Worm (Caenorhabditis elegans) whole organism, L3 larva: ENCODE measurements around the gene fbxa-165.
"Not testable (repeated sequence)": the region's sequence is repeated elsewhere in the genome, so short reads cannot be mapped to it uniquely, and the experiment has no call there.

Experiments
- R02D3.7 ChIP-seq: fragments of 150-350 bp; optimal IDR thresholded peaks from 2 replicates; lab custom pipeline; 2014; ENCODE audit warnings: missing biosample characterization, missing genetic modification characterization
- aly-2 ChIP-seq: fragments of 150-350 bp; optimal IDR thresholded peaks from 2 replicates; lab custom pipeline; 2014; ENCODE audit warnings: missing biosample characterization, missing genetic modification characterization
- ama-1 ChIP-seq: fragments of 150-350 bp; optimal IDR thresholded peaks from 2 replicates; lab custom pipeline; 2018
- ceh-16 ChIP-seq: sonication (generic microtip); optimal IDR thresholded peaks from 2 replicates; lab custom pipeline; 2017; ENCODE audit warnings: missing biosample characterization, missing genetic modification characterization
- ceh-82 ChIP-seq: fragments of 150-350 bp; optimal IDR thresholded peaks from 2 replicates; lab custom pipeline; 2014; ENCODE audit warnings: missing biosample characterization, missing genetic modification characterization
- ceh-9 ChIP-seq: sonication (generic microtip); optimal IDR thresholded peaks from 2 replicates; lab custom pipeline; 2018; ENCODE audit warnings: missing biosample characterization, missing genetic modification characterization
- daf-12 ChIP-seq: fragments of 150-350 bp; optimal IDR thresholded peaks from 2 replicates; lab custom pipeline; 2014; ENCODE audit warnings: missing biosample characterization, missing genetic modification reagents, missing genetic modification characterization
- egl-27 ChIP-seq: sonication (generic microtip); optimal IDR thresholded peaks from 4 replicates; lab custom pipeline; 2017; ENCODE audit warnings: missing biosample characterization, missing genetic modification reagents, missing genetic modification characterization
- egl-5 ChIP-seq: fragments of 150-350 bp; optimal IDR thresholded peaks from 2 replicates; lab custom pipeline; 2017; ENCODE audit warnings: missing biosample characterization, missing genetic modification reagents, missing genetic modification characterization, inconsistent platforms
- elt-2 ChIP-seq: sonication (generic microtip); optimal IDR thresholded peaks from 2 replicates; lab custom pipeline; 2016; ENCODE audit warnings: missing genetic modification reagents, mild to moderate bottlenecking, missing genetic modification characterization, missing compliant biosample characterization
- elt-3 ChIP-seq, 3 experiments: fragments of 150-350 bp in 1 of 3; sonication (generic microtip) in 2 of 3; optimal IDR thresholded peaks; 2 replicates in 2 of 3; 4 replicates in 1 of 3; lab custom pipeline; 2014 to 2017; ENCODE audit warnings: missing biosample characterization in 3 of 3, missing genetic modification characterization in 3 of 3
- eor-1 ChIP-seq, 2 experiments: fragments of 150-350 bp; optimal IDR thresholded peaks; 2 replicates each; lab custom pipeline; 2014 to 2018; ENCODE audit warnings: missing biosample characterization in 2 of 2, missing genetic modification characterization in 2 of 2
- fkh-10 ChIP-seq: sonication (generic microtip); optimal IDR thresholded peaks from 2 replicates; lab custom pipeline; 2017; ENCODE audit warnings: missing biosample characterization, missing genetic modification reagents, missing genetic modification characterization
- lin-15B ChIP-seq: fragments of 150-350 bp; optimal IDR thresholded peaks from 2 replicates; lab custom pipeline; 2014; ENCODE audit warnings: missing biosample characterization, missing genetic modification characterization
- lin-39 ChIP-seq: fragments of 150-350 bp; optimal IDR thresholded peaks from 2 replicates; lab custom pipeline; 2018; ENCODE audit warnings: missing biosample characterization, missing genetic modification reagents, missing genetic modification characterization
- lsy-12 ChIP-seq: sonication (generic microtip); optimal IDR thresholded peaks from 2 replicates; lab custom pipeline; 2016; ENCODE audit warnings: mild to moderate bottlenecking, missing genetic modification characterization, missing compliant biosample characterization
- mdl-1 ChIP-seq: fragments of 150-350 bp; optimal IDR thresholded peaks from 2 replicates; lab custom pipeline; 2014; ENCODE audit warnings: missing biosample characterization, missing genetic modification characterization
- mml-1 ChIP-seq: fragments of 150-350 bp; sonication (generic microtip); optimal IDR thresholded peaks from 3 replicates; lab custom pipeline; 2014; ENCODE audit warnings: missing biosample characterization, missing genetic modification characterization
- nfya-1 ChIP-seq: sonication (generic microtip); optimal IDR thresholded peaks from 2 replicates; lab custom pipeline; 2017; ENCODE audit warnings: missing genetic modification characterization, mild to moderate bottlenecking, missing compliant biosample characterization, antibody characterized with exemption, moderate library complexity; ENCODE audit not compliant: insufficient read depth
- nhr-23 ChIP-seq: fragments of 150-350 bp; optimal IDR thresholded peaks from 2 replicates; lab custom pipeline; 2014; ENCODE audit warnings: missing biosample characterization, missing genetic modification reagents, missing genetic modification characterization
- nhr-237 ChIP-seq: fragments of 150-350 bp; optimal IDR thresholded peaks from 2 replicates; lab custom pipeline; 2014; ENCODE audit warnings: missing biosample characterization, missing genetic modification characterization
- nhr-25 ChIP-seq: sonication (generic microtip); optimal IDR thresholded peaks from 2 replicates; lab custom pipeline; 2017; ENCODE audit warnings: missing biosample characterization, missing genetic modification characterization
- nhr-43 ChIP-seq: sonication (generic microtip); optimal IDR thresholded peaks from 2 replicates; lab custom pipeline; 2016; ENCODE audit warnings: mild to moderate bottlenecking, missing genetic modification characterization, missing compliant biosample characterization; ENCODE audit not compliant: poor library complexity, severe bottlenecking
- nhr-67 ChIP-seq: fragments of 150-350 bp; optimal IDR thresholded peaks from 2 replicates; lab custom pipeline; 2014; ENCODE audit warnings: missing biosample characterization, missing genetic modification characterization
- nhr-76 ChIP-seq: fragments of 150-350 bp; sonication (generic microtip); optimal IDR thresholded peaks from 5 replicates; lab custom pipeline; 2014; ENCODE audit warnings: missing biosample characterization, missing genetic modification characterization
- pqm-1 ChIP-seq: fragments of 150-350 bp; optimal IDR thresholded peaks from 2 replicates; lab custom pipeline; 2017; ENCODE audit warnings: missing biosample characterization, missing genetic modification characterization, inconsistent platforms
- snpc-4 ChIP-seq: fragments of 150-350 bp; optimal IDR thresholded peaks from 2 replicates; lab custom pipeline; 2014; ENCODE audit warnings: missing biosample characterization, missing genetic modification characterization
- tbx-2 ChIP-seq: sonication (generic microtip); optimal IDR thresholded peaks from 2 replicates; lab custom pipeline; 2016; ENCODE audit warnings: mild to moderate bottlenecking, missing genetic modification characterization, missing compliant biosample characterization
- unc-62 ChIP-seq: fragments of 150-350 bp; sonication (generic microtip); optimal IDR thresholded peaks from 4 replicates; lab custom pipeline; 2014; ENCODE audit warnings: missing biosample characterization, missing genetic modification reagents, missing genetic modification characterization
- zag-1 ChIP-seq: fragments of 150-350 bp; optimal IDR thresholded peaks from 2 replicates; lab custom pipeline; 2014; ENCODE audit warnings: missing biosample characterization, missing genetic modification characterization
- ztf-4 ChIP-seq: fragments of 150-350 bp; optimal IDR thresholded peaks from 2 replicates; lab custom pipeline; 2014; ENCODE audit warnings: missing biosample characterization, missing genetic modification characterization

The fbxa-165 gene

ce11 chrII:1616382-1616781 is at the start of gene fbxa-165:
fbxa-165 (minus strand) TSS chrII:1616482.
- no peak for TF ChIP-seq nhr-43 (tag; lab: Kevin White, UChicago)
- no peak for TF ChIP-seq R02D3.7
- TF ChIP-seq snpc-4 (tag; lab: Kevin White, UChicago) = no peak
- TF ChIP-seq ceh-82 (tag; lab: Kevin White, UChicago) = no peak
- TF ChIP-seq fkh-10 (GFP tag; lab: Kevin White, UChicago) = no peak
- no peak for TF ChIP-seq zag-1 (tag; lab: Kevin White, UChicago)
- no peak for TF ChIP-seq lsy-12 (tag; lab: Kevin White, UChicago)
- no peak for TF ChIP-seq eor-1 (tag; optimal IDR thresholded peaks at IDR 0.05; lab: Kevin White, UChicago)
- no peak for TF ChIP-seq egl-27 (tag; lab: Kevin White, UChicago)
- TF ChIP-seq daf-12 (tag; lab: Kevin White, UChicago) = no peak
- no peak for TF ChIP-seq egl-5 (tag; lab: Kevin White, UChicago)
- no peak for TF ChIP-seq ztf-4 (tag; lab: Kevin White, UChicago)
- TF ChIP-seq lin-39 (tag; lab: Kevin White, UChicago) = no peak
- no peak for TF ChIP-seq tbx-2 (tag; lab: Kevin White, UChicago)
- TF ChIP-seq elt-3 (tag; optimal IDR thresholded peaks at IDR 0.05; lab: Kevin White, UChicago) = no peak
- TF ChIP-seq ceh-9 = no peak
- TF ChIP-seq, all 47 proteins: peak for 0

DNA sequence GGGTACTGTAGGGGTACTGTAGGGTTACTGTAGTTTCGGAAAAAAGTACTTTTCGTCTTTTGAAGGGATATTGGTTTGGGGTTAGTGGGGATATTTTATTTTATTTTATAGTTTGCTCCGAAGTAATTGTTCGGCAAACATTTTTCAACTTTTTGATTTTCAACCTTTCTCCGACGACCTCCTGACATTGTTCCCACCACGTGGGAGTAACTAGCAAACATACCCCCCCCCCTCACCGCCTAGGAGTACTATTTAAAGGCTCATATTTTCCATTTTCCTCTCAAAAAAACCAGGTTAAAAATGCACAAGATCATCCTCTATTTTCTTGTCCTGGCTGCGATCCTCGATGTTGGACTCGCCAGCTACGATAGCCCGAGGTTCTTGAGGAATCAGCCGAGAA is 49.7 kb upstream of the fbxa-165 start, which contains the start of gene srlf-29:
TSS of gene srlf-29 (plus strand) at position 301 of the 400 bp plus-strand sequence.
- TF ChIP-seq egl-5 (tag; lab: Kevin White, UChicago) (no peak), nhr-23 (no peak)

ce11 chrII:1663516-1663915 is 47.2 kb upstream of the fbxa-165 start, which contains the start of gene duxl-1:
duxl-1 (plus strand) TSS chrII:1663699.
- peak; percentile 6 for TF ChIP-seq lin-15B (tag; lab: Kevin White, UChicago)
- TF ChIP-seq elt-2 (tag; lab: Kevin White, UChicago) = peak; percentile 54
- TF ChIP-seq nhr-25 = peak; percentile 9
- peak; percentile 37 for TF ChIP-seq nhr-23
- TF ChIP-seq ceh-16 (tag; lab: Kevin White, UChicago) = no peak
- TF ChIP-seq nhr-76 (tag; lab: Kevin White, UChicago) = no peak

DNA sequence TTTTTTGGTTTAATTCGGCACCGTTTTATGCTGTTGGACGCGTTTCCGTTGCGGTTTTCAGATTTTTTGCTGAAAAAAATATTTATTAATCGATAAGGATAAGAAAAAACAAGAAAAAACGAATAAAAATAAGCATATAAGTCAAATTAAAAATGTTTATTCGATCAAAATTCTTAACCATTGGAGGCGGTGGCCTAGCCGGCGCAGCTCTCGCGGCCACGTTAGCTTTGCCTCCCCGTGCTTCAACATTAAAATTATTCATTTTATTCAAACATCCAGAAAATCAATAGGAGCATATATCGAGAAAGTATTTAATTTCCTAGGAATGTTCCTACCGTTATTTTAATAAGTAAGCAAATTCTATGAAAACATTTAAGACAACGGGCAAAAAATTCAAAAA is 46.6 kb upstream of the fbxa-165 start, which contains the start of gene ZC204.14:
TSS of gene ZC204.14 (minus strand) at position 69 of the 400 bp plus-strand sequence.
- TF ChIP-seq pqm-1 (tag; lab: Kevin White, UChicago) = no peak
- no peak for TF ChIP-seq nfya-1 (tag; lab: Kevin White, UChicago)
- no peak for TF ChIP-seq nhr-43 (tag; lab: Kevin White, UChicago)
- no peak for TF ChIP-seq lsy-12 (tag; lab: Kevin White, UChicago)
- TF ChIP-seq ceh-16 (tag; lab: Kevin White, UChicago) = no peak
- TF ChIP-seq lin-39 (tag; lab: Kevin White, UChicago) = no peak
- no peak for TF ChIP-seq aly-2 (tag; lab: Kevin White, UChicago)
- TF ChIP-seq nhr-67 = no peak
- TF ChIP-seq egl-27 (tag; lab: Kevin White, UChicago) = no peak
- TF ChIP-seq ceh-82 (tag; lab: Kevin White, UChicago) = no peak
- TF ChIP-seq unc-62 = no peak
- TF ChIP-seq nhr-76 (tag; lab: Kevin White, UChicago) = no peak
- no peak for TF ChIP-seq ztf-4 (tag; lab: Kevin White, UChicago)
- TF ChIP-seq ama-1 (lab: Kevin White, UChicago) = no peak
- no peak for TF ChIP-seq R02D3.7
- TF ChIP-seq mdl-1 = no peak
- TF ChIP-seq nhr-237 (tag; lab: Kevin White, UChicago) = no peak
- no peak for TF ChIP-seq mml-1 (tag; lab: Kevin White, UChicago)
- no peak for TF ChIP-seq snpc-4 (tag; lab: Kevin White, UChicago)

ce11 chrII:1660888-1661287 is 44.6 kb upstream of the fbxa-165 start, which contains the start of gene ZC204.13:
ZC204.13 (minus strand) TSS chrII:1660988.
- not testable (repeated sequence) for TF ChIP-seq nhr-25; lin-15B (tag; lab: Kevin White, UChicago); ama-1 (lab: Kevin White, UChicago)
